Fruit fly (Drosophila melanogaster) whole organism, prepupa: Measurements from ENCODE around the gene CG43149.

ENCODE experiments used
- Sox14 ChIP-seq: fragments of 200-800 bp; sonication (Bioruptor generic); optimal IDR thresholded peaks from 3 replicates; lab custom pipeline; 2016; ENCODE audit warnings: missing biosample characterization, missing genetic modification characterization
- fd85E ChIP-seq: fragments of 200-800 bp; sonication (Bioruptor generic); optimal IDR thresholded peaks from 3 replicates; lab custom pipeline; 2016; ENCODE audit warnings: missing biosample characterization, missing genetic modification characterization
- lz ChIP-seq: fragments of 200-800 bp; sonication (Bioruptor generic); optimal IDR thresholded peaks from 3 replicates; lab custom pipeline; 2016; ENCODE audit warnings: missing biosample characterization, missing genetic modification characterization
- salr ChIP-seq, 2 experiments: fragments of 200-800 bp; sonication (Bioruptor generic); optimal IDR thresholded peaks; 3 replicates each; lab custom pipeline; 2016 to 2018; ENCODE audit warnings: missing biosample characterization in 2 of 2, missing genetic modification characterization in 2 of 2, mild to moderate bottlenecking in 1 of 2

Gene CG43149

dm6 chr3L:22069-22468 lies 32.5 kb downstream of the CG43149 start, which contains the start of gene mthl8:
mthl8 (plus strand) TSS chr3L:22428.
- TF ChIP-seq fd85E (GFP tag; lab: Kevin White, UChicago) (no peak), salr (GFP tag; optimal IDR thresholded peaks at IDR 0.05; lab: Kevin White, UChicago) (no peak), lz (GFP tag; lab: Kevin White, UChicago) (no peak), Sox14 (GFP tag; lab: Kevin White, UChicago) (no peak)
